Worm (Caenorhabditis elegans) whole organism, L4/young adult: ENCODE results near the gene sri-66.

Experiments
- W03F9.2 ChIP-seq: fragments of 150-350 bp; optimal IDR thresholded peaks from 2 replicates; lab custom pipeline; 2014; ENCODE audit warnings: missing biosample characterization, missing genetic modification characterization
- dao-5 ChIP-seq: sonication (generic microtip); optimal IDR thresholded peaks from 2 replicates; lab custom pipeline; 2016; ENCODE audit warnings: missing genotype, missing genetic modification characterization, moderate library complexity, missing compliant biosample characterization
- him-1 ChIP-seq: sonication (generic microtip); optimal IDR thresholded peaks from 2 replicates; lab custom pipeline; 2016; ENCODE audit warnings: missing genotype, missing genetic modification reagents, missing genetic modification characterization, missing compliant biosample characterization

sri-66 gene

ce11 chrV:17059987-17060386, at the start of gene sri-66:
sri-66 (plus strand) TSS chrV:17060287.
- TF ChIP-seq W03F9.2 (tag; lab: Kevin White, UChicago) = no peak
- no peak for TF ChIP-seq him-1
- TF ChIP-seq dao-5 = no peak

- no peak for TF ChIP-seq W03F9.2 (tag; lab: Kevin White, UChicago)
- TF ChIP-seq him-1 = no peak
- no peak for TF ChIP-seq dao-5
Measured at ce11 chrV:17013232-17013631, 46.9 kb upstream of the sri-66 start, which contains the start of gene clec-241. clec-241 (minus strand) TSS chrV:17013332.

- TF ChIP-seq him-1 (no peak), dao-5 (no peak), W03F9.2 (tag; lab: Kevin White, UChicago) (no peak)
Measured at ce11 chrV:17014050-17014449, 46.0 kb upstream of the sri-66 start, which contains the start of gene clc-13. clc-13 (plus strand) TSS chrV:17014408.

ce11 chrV:17016787-17017186, 43.3 kb upstream of the sri-66 start, which contains the start of gene srh-97:
srh-97 (plus strand) TSS chrV:17017087.
- TF ChIP-seq dao-5 (no peak), W03F9.2 (tag; lab: Kevin White, UChicago) (no peak), him-1 (no peak)

- TF ChIP-seq dao-5 (no peak), him-1 (no peak), W03F9.2 (tag; lab: Kevin White, UChicago) (no peak)
Measured at ce11 chrV:17019690-17020089, 40.4 kb upstream of the sri-66 start, which contains the start of gene F49H6.17. F49H6.17 (plus strand) TSS chrV:17019990.

ce11 chrV:17021361-17021760, 38.7 kb upstream of the sri-66 start, which contains the start of gene F49H6.12:
F49H6.12 (minus strand) TSS chrV:17021461.
- no peak for TF ChIP-seq dao-5
- no peak for TF ChIP-seq W03F9.2 (tag; lab: Kevin White, UChicago)
- TF ChIP-seq him-1 = no peak

ce11 chrV:17022613-17023322, 37.3 kb upstream of the sri-66 start, which contains the start of the genes F49H6.8 and F49H6.5:
F49H6.8 (minus strand) TSS chrV:17022663.
F49H6.5 (plus strand) TSS chrV:17023241.
- TF ChIP-seq him-1 (no peak), W03F9.2 (tag; lab: Kevin White, UChicago) (no peak), dao-5 (no peak)

ce11 chrV:17026289-17026688, 33.8 kb upstream of the sri-66 start, which contains the start of gene F49H6.15:
F49H6.15 (minus strand) TSS chrV:17026389.
- no peak for TF ChIP-seq him-1
- TF ChIP-seq dao-5 = no peak
- no peak for TF ChIP-seq W03F9.2 (tag; lab: Kevin White, UChicago)

ce11 chrV:17030430-17030829, 29.7 kb upstream of the sri-66 start:
- TF ChIP-seq him-1 = no peak
- TF ChIP-seq dao-5 = no peak
- TF ChIP-seq W03F9.2 (tag; lab: Kevin White, UChicago) = no peak

ce11 chrV:17035850-17036249, 24.2 kb upstream of the sri-66 start, which contains the start of gene srz-94:
srz-94 (minus strand) TSS chrV:17035950.
- no peak for TF ChIP-seq him-1
- TF ChIP-seq dao-5 = no peak
- TF ChIP-seq W03F9.2 (tag; lab: Kevin White, UChicago) = no peak

ce11 chrV:17042263-17042662, 17.8 kb upstream of the sri-66 start, which contains the start of gene hpo-33:
hpo-33 (plus strand) TSS chrV:17042563.
- TF ChIP-seq dao-5 (no peak), him-1 (no peak)

- TF ChIP-seq him-1 (no peak), dao-5 (no peak), W03F9.2 (tag; lab: Kevin White, UChicago) (no peak)
Measured at ce11 chrV:17044500-17044899, 15.6 kb upstream of the sri-66 start, which contains the start of gene F28B1.2. F28B1.2 (plus strand) TSS chrV:17044800.

ce11 chrV:17061585-17061984, 1.5 kb downstream of the sri-66 start, which contains the start of gene F28B1.9:
F28B1.9 (plus strand) TSS chrV:17061885.
- TF ChIP-seq dao-5 (no peak), him-1 (no peak)

ce11 chrV:17064676-17065075, 4.6 kb downstream of the sri-66 start, which contains the start of gene srh-255:
srh-255 (plus strand) TSS chrV:17064976.
- TF ChIP-seq W03F9.2 (tag; lab: Kevin White, UChicago) = no peak
- no peak for TF ChIP-seq him-1
- no peak for TF ChIP-seq dao-5

- no peak for TF ChIP-seq dao-5
- no peak for TF ChIP-seq W03F9.2 (tag; lab: Kevin White, UChicago)
- no peak for TF ChIP-seq him-1
Measured at ce11 chrV:17066634-17067033, 6.5 kb downstream of the sri-66 start.
